Worm (Caenorhabditis elegans): ENCODE data around the gene sre-35.
"Not testable (repeated sequence)": the region's sequence is repeated elsewhere in the genome, so short reads cannot be mapped to it uniquely, and the experiment has no call there.

sre-35 gene

ce11 chrII:12459422-12459821 is 6.8 kb upstream of the sre-35 start, which contains the start of gene tag-281:
TSS of gene tag-281 (plus strand) at chrII:12459761.
- TF ChIP-seq klf-2 (GFP tag; conservative IDR thresholded peaks at IDR 0.05) (no peak), ztf-29 (GFP tag; IDR thresholded peaks at IDR 0.05) (no peak), cog-1 (tag; optimal IDR thresholded peaks at IDR 0.05) (peak; percentile 48), ztf-23 (GFP tag; IDR thresholded peaks at IDR 0.05) (0 out of 2 replicates have a peak, but pooled peaks have one; percentile 44)

ce11 chrII:12457275-12457674 is 4.6 kb upstream of the sre-35 start, which contains the start of gene sre-38:
TSS of gene sre-38 (plus strand) at chrII:12457575.
- TF ChIP-seq flt-1 (GFP tag; IDR thresholded peaks at IDR 0.05) (no peak), T22C8.4 (GFP tag; IDR thresholded peaks at IDR 0.05) (no peak), med-1 (GFP tag; optimal IDR thresholded peaks at IDR 0.05; ENCODE audit: insufficient read depth) (no peak), cog-1 (tag; optimal IDR thresholded peaks at IDR 0.05) (no peak), tab-1 (GFP tag; IDR thresholded peaks at IDR 0.05) (no peak), ztf-23 (GFP tag; IDR thresholded peaks at IDR 0.05) (no peak), ref-1 (GFP tag; conservative IDR thresholded peaks at IDR 0.05) (no peak), klf-2 (GFP tag; conservative IDR thresholded peaks at IDR 0.05) (no peak), ztf-29 (GFP tag; IDR thresholded peaks at IDR 0.05) (no peak)

- TF ChIP-seq tab-1 (GFP tag; IDR thresholded peaks at IDR 0.05), result 0 out of 2 replicates have a peak, but pooled peaks have one; percentile 42
- no peak for TF ChIP-seq ztf-29 (GFP tag; IDR thresholded peaks at IDR 0.05)
- TF ChIP-seq ztf-23 (GFP tag; IDR thresholded peaks at IDR 0.05), result no peak
- no peak for TF ChIP-seq ref-1 (GFP tag; conservative IDR thresholded peaks at IDR 0.05)
Measured at ce11 chrII:12456633-12457032, 4.0 kb upstream of the sre-35 start, which contains the start of gene sre-32. TSS of gene sre-32 (minus strand) at chrII:12456733.

- TF ChIP-seq klf-2 (GFP tag; conservative IDR thresholded peaks at IDR 0.05) (no peak), ztf-29 (GFP tag; IDR thresholded peaks at IDR 0.05) (no peak), ztf-23 (GFP tag; IDR thresholded peaks at IDR 0.05) (no peak), tab-1 (GFP tag; IDR thresholded peaks at IDR 0.05) (no peak), T22C8.4 (GFP tag; IDR thresholded peaks at IDR 0.05) (no peak), flt-1 (GFP tag; IDR thresholded peaks at IDR 0.05) (no peak), med-1 (GFP tag; optimal IDR thresholded peaks at IDR 0.05; ENCODE audit: insufficient read depth) (no peak), ref-1 (GFP tag; conservative IDR thresholded peaks at IDR 0.05) (no peak)
Measured at ce11 chrII:12449849-12450248, 2.8 kb downstream of the sre-35 start, which contains the start of gene sre-34. TSS of gene sre-34 (plus strand) at chrII:12450149.

ce11 chrII:12448241-12448640 is 4.4 kb downstream of the sre-35 start, which contains the start of gene srh-27:
TSS of gene srh-27 (plus strand) at chrII:12448541.
- TF ChIP-seq ref-1 (GFP tag; conservative IDR thresholded peaks at IDR 0.05), result no peak

- TF ChIP-seq cog-1 (tag; optimal IDR thresholded peaks at IDR 0.05) (no peak), ref-1 (GFP tag; conservative IDR thresholded peaks at IDR 0.05) (no peak), klf-2 (GFP tag; conservative IDR thresholded peaks at IDR 0.05) (no peak)
Measured at ce11 chrII:12444679-12445376, 7.8 kb downstream of the sre-35 start, which contains the start of the genes W05H5.1 and pitr-6. TSS of gene W05H5.1 (minus strand) at chrII:12444779. TSS of gene pitr-6 (plus strand) at chrII:12445326.

- not testable (repeated sequence) for TF ChIP-seq cog-1 (tag; optimal IDR thresholded peaks at IDR 0.05); T22C8.4 (GFP tag; IDR thresholded peaks at IDR 0.05); ref-1 (GFP tag; conservative IDR thresholded peaks at IDR 0.05)
Measured at ce11 chrII:12441164-12441563, 11.5 kb downstream of the sre-35 start, which contains the start of gene Y57A10C.10. TSS of gene Y57A10C.10 (minus strand) at chrII:12441264.

ce11 chrII:12438441-12438840 is 14.2 kb downstream of the sre-35 start, which contains the start of gene Y57A10C.9:
TSS of gene Y57A10C.9 (minus strand) at chrII:12438541.
- no peak for TF ChIP-seq T22C8.4 (GFP tag; IDR thresholded peaks at IDR 0.05)

- TF ChIP-seq med-1 (GFP tag; optimal IDR thresholded peaks at IDR 0.05; ENCODE audit: insufficient read depth) (no peak), ref-1 (GFP tag; conservative IDR thresholded peaks at IDR 0.05) (no peak), T22C8.4 (GFP tag; IDR thresholded peaks at IDR 0.05) (no peak)
Measured at ce11 chrII:12436717-12437116, 15.9 kb downstream of the sre-35 start.

- TF ChIP-seq ref-1 (GFP tag; conservative IDR thresholded peaks at IDR 0.05), result no peak
- no peak for TF ChIP-seq med-1 (GFP tag; optimal IDR thresholded peaks at IDR 0.05; ENCODE audit: insufficient read depth)
- no peak for TF ChIP-seq klf-2 (GFP tag; conservative IDR thresholded peaks at IDR 0.05)
- no peak for TF ChIP-seq tab-1 (GFP tag; IDR thresholded peaks at IDR 0.05)
- TF ChIP-seq ztf-29 (GFP tag; IDR thresholded peaks at IDR 0.05), result no peak
- no peak for TF ChIP-seq flt-1 (GFP tag; IDR thresholded peaks at IDR 0.05)
- no peak for TF ChIP-seq ztf-23 (GFP tag; IDR thresholded peaks at IDR 0.05)
- no peak for TF ChIP-seq T22C8.4 (GFP tag; IDR thresholded peaks at IDR 0.05)
- no peak for TF ChIP-seq cog-1 (tag; optimal IDR thresholded peaks at IDR 0.05)
Measured at ce11 chrII:12435202-12435872, 17.3 kb downstream of the sre-35 start.

ce11 chrII:12432356-12432755 is 20.3 kb downstream of the sre-35 start, which contains the start of gene dct-12:
TSS of gene dct-12 (minus strand) at chrII:12432456.
- TF ChIP-seq ztf-23 (GFP tag; IDR thresholded peaks at IDR 0.05) (no peak), ztf-29 (GFP tag; IDR thresholded peaks at IDR 0.05) (no peak), flt-1 (GFP tag; IDR thresholded peaks at IDR 0.05) (no peak), ref-1 (GFP tag; conservative IDR thresholded peaks at IDR 0.05) (no peak), cog-1 (tag; optimal IDR thresholded peaks at IDR 0.05) (no peak), tab-1 (GFP tag; IDR thresholded peaks at IDR 0.05) (no peak), T22C8.4 (GFP tag; IDR thresholded peaks at IDR 0.05) (no peak), med-1 (GFP tag; optimal IDR thresholded peaks at IDR 0.05; ENCODE audit: insufficient read depth) (no peak), klf-2 (GFP tag; conservative IDR thresholded peaks at IDR 0.05) (no peak)
